Fruit fly (Drosophila melanogaster) S2 (cell line): Measurements from ENCODE around the gene yps.

Source experiments
- CG8478 ChIP-seq: fragments of >200 bp; optimal IDR thresholded peaks from 2 replicates; lab custom pipeline; 2018
- CTCF ChIP-seq, 2 experiments: fragments of >200 bp; optimal IDR thresholded peaks; 2 replicates each; lab custom pipeline; 2018

- TF ChIP-seq CG8478 (lab: Kevin White, UChicago) (no peak), CTCF (optimal IDR thresholded peaks at IDR 0.05; lab: Kevin White, UChicago) (no peak)
These were observed 37.3 kb upstream of the yps start for dm6 chr3L:12162156-12162682.
